Fruit fly (Drosophila melanogaster) whole organism, wandering third instar larva: ENCODE measurements around the gene CG4502.

Source experiments
- CG32264 ChIP-seq: fragments of 200-800 bp; sonication (Bioruptor generic); optimal IDR thresholded peaks from 2 replicates; lab custom pipeline; 2016; ENCODE audit warnings: missing biosample characterization, missing genetic modification characterization
- CG9705 ChIP-seq: fragments of 200-800 bp; sonication (Bioruptor generic); optimal IDR thresholded peaks from 2 replicates; lab custom pipeline; 2018; ENCODE audit warnings: missing biosample characterization, mild to moderate bottlenecking, missing genetic modification characterization
- Dfd ChIP-seq: fragments of >200 bp; optimal IDR thresholded peaks from 2 replicates; lab custom pipeline; 2017; ENCODE audit warnings: missing biosample characterization, missing genetic modification characterization
- Dif ChIP-seq: fragments of 200-275, 200-300 bp; sonication (Bioruptor generic); optimal IDR thresholded peaks from 2 replicates; lab custom pipeline; 2018; ENCODE audit warnings: missing biosample characterization, missing genetic modification characterization; ENCODE audit not compliant: partially characterized antibody
- GATAd ChIP-seq: sonication (Bioruptor generic); optimal IDR thresholded peaks from 2 replicates; lab custom pipeline; 2016; ENCODE audit warnings: missing biosample characterization, missing genetic modification characterization
- Hnf4 ChIP-seq: fragments of 200-800 bp; sonication (Bioruptor generic); optimal IDR thresholded peaks from 2 replicates; lab custom pipeline; 2016; ENCODE audit warnings: missing biosample characterization, mild to moderate bottlenecking, missing genetic modification characterization
- Hr78 ChIP-seq: fragments of >200 bp; optimal IDR thresholded peaks from 2 replicates; lab custom pipeline; 2017; ENCODE audit warnings: missing biosample characterization, missing genetic modification characterization
- Hr83 ChIP-seq: fragments of 200-300 bp; sonication (Bioruptor generic); optimal IDR thresholded peaks from 2 replicates; lab custom pipeline; 2016; ENCODE audit warnings: missing biosample characterization, mild to moderate bottlenecking, missing genetic modification characterization, moderate library complexity; ENCODE audit not compliant: poor library complexity, severe bottlenecking
- Mio ChIP-seq: sonication (Bioruptor generic); optimal IDR thresholded peaks from 2 replicates; lab custom pipeline; 2016; ENCODE audit warnings: missing biosample characterization, missing genetic modification characterization
- N ChIP-seq: fragments of >200 bp; optimal IDR thresholded peaks from 2 replicates; lab custom pipeline; 2018; ENCODE audit warnings: missing biosample characterization, missing external identifiers, missing genetic modification characterization
- OdsH ChIP-seq: fragments of 200-800 bp; sonication (Bioruptor generic); optimal IDR thresholded peaks from 2 replicates; lab custom pipeline; 2016; ENCODE audit warnings: missing biosample characterization, mild to moderate bottlenecking, missing genetic modification characterization
- Sp1 ChIP-seq: fragments of 200-800 bp; sonication (Bioruptor generic); optimal IDR thresholded peaks from 3 replicates; lab custom pipeline; 2019; ENCODE audit warnings: missing biosample characterization, mild to moderate bottlenecking, missing genetic modification characterization, moderate library complexity
- Vsx2 ChIP-seq: fragments of 200-300, 225-300 bp; sonication (Bioruptor generic); optimal IDR thresholded peaks from 2 replicates; lab custom pipeline; 2018; ENCODE audit warnings: missing biosample characterization, missing genetic modification characterization; ENCODE audit not compliant: partially characterized antibody
- br ChIP-seq: fragments of 200-800 bp; sonication (Bioruptor generic); optimal IDR thresholded peaks from 2 replicates; lab custom pipeline; 2016; ENCODE audit warnings: missing biosample characterization, missing genetic modification characterization
- brk ChIP-seq: fragments of 200-800 bp; sonication (Bioruptor generic); optimal IDR thresholded peaks from 2 replicates; lab custom pipeline; 2016; ENCODE audit warnings: missing biosample characterization, mild to moderate bottlenecking, missing genetic modification characterization
- dl ChIP-seq, 2 experiments: fragments of 175-275, 200-275 bp in 1 of 2; fragments of 200-275 bp in 1 of 2; sonication (Bioruptor generic); optimal IDR thresholded peaks; lab custom pipeline; 2018; ENCODE audit warnings: mild to moderate bottlenecking in 2 of 2, missing biosample characterization in 2 of 2, missing genetic modification characterization in 2 of 2, moderate library complexity in 2 of 2; ENCODE audit not compliant: partially characterized antibody in 2 of 2, insufficient read depth in 1 of 2
- dmrt93B ChIP-seq: fragments of 200-800 bp; sonication (Bioruptor generic); optimal IDR thresholded peaks from 2 replicates; lab custom pipeline; 2018; ENCODE audit warnings: missing biosample characterization, mild to moderate bottlenecking, missing genetic modification characterization
- dsf ChIP-seq: sonication (Bioruptor generic); optimal IDR thresholded peaks from 2 replicates; lab custom pipeline; 2016; ENCODE audit warnings: missing biosample characterization, missing genetic modification characterization, borderline replicate concordance
- ey ChIP-seq: fragments of 200-800 bp; sonication (Bioruptor generic); optimal IDR thresholded peaks from 2 replicates; lab custom pipeline; 2016; ENCODE audit warnings: missing biosample characterization, missing genetic modification characterization
- foxo ChIP-seq, 2 experiments: fragments of 200-800 bp; sonication (Bioruptor generic); optimal IDR thresholded peaks; 2 replicates in 1 of 2; 3 replicates in 1 of 2; lab custom pipeline; 2016 to 2017; ENCODE audit warnings: missing biosample characterization in 2 of 2, missing genetic modification characterization in 2 of 2
- jim ChIP-seq: fragments of 175-275, 200-325 bp; sonication (Bioruptor generic); optimal IDR thresholded peaks from 2 replicates; lab custom pipeline; 2016; ENCODE audit warnings: missing biosample characterization, mild to moderate bottlenecking, missing genetic modification characterization
- psq ChIP-seq: fragments of 200-800 bp; sonication (Bioruptor generic); optimal IDR thresholded peaks from 3 replicates; lab custom pipeline; 2017; ENCODE audit warnings: missing biosample characterization, mild to moderate bottlenecking, missing genetic modification characterization, moderate library complexity
- rgr ChIP-seq: fragments of 200-800 bp; sonication (Bioruptor generic); optimal IDR thresholded peaks from 3 replicates; lab custom pipeline; 2016; ENCODE audit warnings: missing biosample characterization, mild to moderate bottlenecking, missing genetic modification characterization
- sage ChIP-seq: fragments of 200-800 bp; sonication (Bioruptor generic); optimal IDR thresholded peaks from 2 replicates; lab custom pipeline; 2016; ENCODE audit warnings: missing biosample characterization, mild to moderate bottlenecking, missing genetic modification characterization
- sv ChIP-seq: fragments of 200-800 bp; sonication (Bioruptor generic); optimal IDR thresholded peaks from 3 replicates; lab custom pipeline; 2016; ENCODE audit warnings: missing biosample characterization, missing genetic modification characterization
- tai ChIP-seq: sonication (Bioruptor generic); optimal IDR thresholded peaks from 2 replicates; lab custom pipeline; 2016; ENCODE audit warnings: missing biosample characterization, missing genetic modification characterization
- usp ChIP-seq: fragments of >200 bp; optimal IDR thresholded peaks from 2 replicates; lab custom pipeline; 2017; ENCODE audit warnings: missing biosample characterization, missing genetic modification characterization

CG4502 gene

dm6 chr2L:7239310-7239709 is 35.2 kb upstream of the CG4502 start (continued):
- peak; percentile 24 for TF ChIP-seq CG9705 (GFP tag; lab: Kevin White, UChicago)
- TF ChIP-seq GATAd = peak; percentile 61
- TF ChIP-seq dsf (GFP tag; lab: Kevin White, UChicago) = no peak
- TF ChIP-seq, all 38 proteins: peak for 26

- TF ChIP-seq N (GFP tag; lab: Kevin White, UChicago) (no peak), rgr (GFP tag; lab: Kevin White, UChicago) (no peak)
Observed at dm6 chr2L:7232713-7233112, 28.6 kb upstream of the CG4502 start, which contains the start of gene CG43800. Gene CG43800, minus strand, starts transcription at chr2L:7232813.

dm6 chr2L:7227434-7227833 is 23.4 kb upstream of the CG4502 start, which contains the start of gene CG43799:
Gene CG43799, plus strand, starts transcription at chr2L:7227734.
- TF ChIP-seq Hnf4 (GFP tag; lab: Kevin White, UChicago) (no peak), br (GFP tag; lab: Kevin White, UChicago) (no peak), foxo (GFP tag; optimal IDR thresholded peaks at IDR 0.05; lab: Kevin White, UChicago) (no peak), tai (GFP tag; lab: Kevin White, UChicago) (no peak), brk (GFP tag; lab: Kevin White, UChicago) (no peak), Dif (GFP tag; lab: Kevin White, UChicago) (no peak), usp (GFP tag; lab: Kevin White, UChicago) (no peak), OdsH (GFP tag; lab: Kevin White, UChicago) (no peak), dsf (GFP tag; lab: Kevin White, UChicago) (no peak), Hr83 (GFP tag; lab: Kevin White, UChicago) (no peak), CG32264 (GFP tag; lab: Kevin White, UChicago) (no peak), Mio (GFP tag; lab: Kevin White, UChicago) (no peak), dmrt93B (GFP tag; lab: Kevin White, UChicago) (no peak), dl (GFP tag; optimal IDR thresholded peaks at IDR 0.05; lab: Kevin White, UChicago; ENCODE audit: insufficient read depth in 1 of 2, partially characterized antibody in 2 of 2) (no peak), Vsx2 (GFP tag; lab: Kevin White, UChicago) (no peak)

dm6 chr2L:7226587-7226986 is 22.5 kb upstream of the CG4502 start:
- TF ChIP-seq sv (GFP tag; lab: Kevin White, UChicago) = no peak
- TF ChIP-seq psq (GFP tag; lab: Kevin White, UChicago) = no peak
- no peak for TF ChIP-seq Sp1 (GFP tag; lab: Kevin White, UChicago)
- TF ChIP-seq Dfd = no peak
- TF ChIP-seq tai (GFP tag; lab: Kevin White, UChicago) = no peak
- no peak for TF ChIP-seq sage (GFP tag; lab: Kevin White, UChicago)
- no peak for TF ChIP-seq GATAd
- TF ChIP-seq Mio (GFP tag; lab: Kevin White, UChicago) = no peak
- TF ChIP-seq dmrt93B (GFP tag; lab: Kevin White, UChicago) = no peak
- TF ChIP-seq Dif (GFP tag; lab: Kevin White, UChicago) = no peak
- no peak for TF ChIP-seq Vsx2 (GFP tag; lab: Kevin White, UChicago)
- no peak for TF ChIP-seq N (GFP tag; lab: Kevin White, UChicago)
- no peak for TF ChIP-seq ey (GFP tag; lab: Kevin White, UChicago)
- no peak for TF ChIP-seq Hr78 (GFP tag; lab: Kevin White, UChicago)
- TF ChIP-seq, all 38 proteins: peak for 0

dm6 chr2L:7222829-7223272 is 18.8 kb upstream of the CG4502 start, which contains the start of gene mEFG1:
Gene mEFG1, minus strand, starts transcription at chr2L:7223081.
- no peak for TF ChIP-seq dsf (GFP tag; lab: Kevin White, UChicago)
- no peak for TF ChIP-seq sage (GFP tag; lab: Kevin White, UChicago)
- no peak for TF ChIP-seq CG9705 (GFP tag; lab: Kevin White, UChicago)
- TF ChIP-seq sv (GFP tag; lab: Kevin White, UChicago) = no peak
- TF ChIP-seq jim = no peak
- no peak for TF ChIP-seq dl (GFP tag; optimal IDR thresholded peaks at IDR 0.05; lab: Kevin White, UChicago; ENCODE audit: insufficient read depth in 1 of 2, partially characterized antibody in 2 of 2)
- no peak for TF ChIP-seq Sp1 (GFP tag; lab: Kevin White, UChicago)
- TF ChIP-seq usp (GFP tag; lab: Kevin White, UChicago) = no peak
- no peak for TF ChIP-seq Hr78 (GFP tag; lab: Kevin White, UChicago)
- TF ChIP-seq GATAd = no peak
- TF ChIP-seq Hr83 (GFP tag; lab: Kevin White, UChicago) = no peak
- TF ChIP-seq foxo (GFP tag; optimal IDR thresholded peaks at IDR 0.05; lab: Kevin White, UChicago) = no peak
- TF ChIP-seq OdsH (GFP tag; lab: Kevin White, UChicago) = no peak
- TF ChIP-seq Vsx2 (GFP tag; lab: Kevin White, UChicago) = no peak
- no peak for TF ChIP-seq brk (GFP tag; lab: Kevin White, UChicago)
- no peak for TF ChIP-seq br (GFP tag; lab: Kevin White, UChicago)
